Fruit fly (Drosophila melanogaster) whole organism, embryonic: ENCODE results near the gene Atg13.
A peak's percentile ranks its signal among the peaks of the same experiment; 100 is the strongest.

Experiments
- Antp ChIP-seq: fragments of 200-800 bp; sonication (Bioruptor generic); optimal IDR thresholded peaks from 3 replicates; lab custom pipeline; 2016; ENCODE audit warnings: missing biosample characterization, missing genetic modification characterization
- Atf-2 ChIP-seq: fragments of 200-800 bp; sonication (Bioruptor generic); optimal IDR thresholded peaks from 2 replicates; lab custom pipeline; 2016; ENCODE audit warnings: missing biosample characterization, missing genetic modification characterization
- BEAF-32 ChIP-seq: fragments of 200-800 bp; sonication (Bioruptor generic); optimal IDR thresholded peaks from 3 replicates; lab custom pipeline; 2017; ENCODE audit warnings: missing biosample characterization, missing genetic modification characterization, mild to moderate bottlenecking, moderate library complexity, missing genetic modification reagents
- CG10147 ChIP-seq: fragments of 200-800 bp; sonication (Bioruptor generic); optimal IDR thresholded peaks from 2 replicates; lab custom pipeline; 2019; ENCODE audit warnings: missing biosample characterization, mild to moderate bottlenecking, missing genetic modification characterization, moderate library complexity
- CG10267 ChIP-seq: fragments of 200-800 bp; sonication (Bioruptor generic); optimal IDR thresholded peaks from 2 replicates; lab custom pipeline; 2018; ENCODE audit warnings: missing biosample characterization, mild to moderate bottlenecking, missing genetic modification characterization, moderate library complexity
- CG10543 ChIP-seq: fragments of 200-800 bp; sonication (Bioruptor generic); optimal IDR thresholded peaks from 3 replicates; lab custom pipeline; 2017; ENCODE audit warnings: missing biosample characterization, mild to moderate bottlenecking, missing genetic modification characterization, moderate library complexity
- CG11247 ChIP-seq: fragments of 200-800 bp; sonication (Bioruptor generic); IDR thresholded peaks from 2 replicates; pipeline ENCODE4 v1.3.6; 2022; ENCODE audit warnings: missing biosample characterization, missing genetic modification characterization
- CG11695 ChIP-seq: fragments of 200-800 bp; sonication (Bioruptor generic); IDR thresholded peaks from 3 replicates; pipeline ENCODE4 v1.3.6; 2022; ENCODE audit warnings: missing biosample characterization, missing genetic modification characterization
- CG13287 ChIP-seq: fragments of 200-800 bp; sonication (Bioruptor generic); IDR thresholded peaks from 2 replicates; pipeline ENCODE4 v1.3.6; 2022; ENCODE audit warnings: missing biosample characterization, missing genetic modification characterization; ENCODE audit not compliant: partially characterized antibody
- CG13624 ChIP-seq: fragments of 200-800 bp; sonication (Bioruptor generic); optimal IDR thresholded peaks from 2 replicates; lab custom pipeline; 2016; ENCODE audit warnings: missing biosample characterization, missing genetic modification characterization
- CG15514 ChIP-seq: fragments of 200-800 bp; sonication (Bioruptor generic); optimal IDR thresholded peaks from 3 replicates; lab custom pipeline; 2017; ENCODE audit warnings: missing biosample characterization, missing genetic modification characterization, mild to moderate bottlenecking, moderate library complexity, missing genetic modification reagents
- CG1603 ChIP-seq: fragments of 200-800 bp; sonication (Bioruptor generic); optimal IDR thresholded peaks from 2 replicates; lab custom pipeline; 2019; ENCODE audit warnings: missing biosample characterization, mild to moderate bottlenecking, missing genetic modification characterization, moderate library complexity
- CG17186 ChIP-seq: fragments of 200-800 bp; sonication (Bioruptor generic); optimal IDR thresholded peaks from 3 replicates; lab custom pipeline; 2017; ENCODE audit warnings: missing biosample characterization, missing genetic modification reagents, missing genetic modification characterization
- CG17912 ChIP-seq: fragments of 200-800 bp; sonication (Bioruptor generic); optimal IDR thresholded peaks from 2 replicates; lab custom pipeline; 2018; ENCODE audit warnings: missing biosample characterization, mild to moderate bottlenecking, missing genetic modification characterization
- CG2120 ChIP-seq: fragments of 200-800 bp; sonication (Bioruptor generic); optimal IDR thresholded peaks from 3 replicates; lab custom pipeline; 2016; ENCODE audit warnings: missing biosample characterization, missing genetic modification characterization
- CG30020 ChIP-seq: fragments of 200-800 bp; optimal IDR thresholded peaks from 2 replicates; lab custom pipeline; 2019; ENCODE audit warnings: missing biosample characterization, mild to moderate bottlenecking, missing genetic modification characterization, moderate library complexity
- CG33213 ChIP-seq: fragments of 200-800 bp; sonication (Bioruptor generic); optimal IDR thresholded peaks from 3 replicates; lab custom pipeline; 2016; ENCODE audit warnings: missing biosample characterization, missing genetic modification characterization
- CG5245 ChIP-seq: fragments of 200-800 bp; sonication (Bioruptor generic); optimal IDR thresholded peaks from 3 replicates; lab custom pipeline; 2016; ENCODE audit warnings: missing biosample characterization, missing genetic modification characterization
- CG6791 ChIP-seq: fragments of 200-800 bp; sonication (Bioruptor generic); IDR thresholded peaks from 3 replicates; pipeline ENCODE4 v1.3.6; 2022; ENCODE audit warnings: missing biosample characterization, missing genetic modification characterization; ENCODE audit not compliant: partially characterized antibody
- CG8924 ChIP-seq: fragments of 200-800 bp; optimal IDR thresholded peaks from 3 replicates; lab custom pipeline; 2019; ENCODE audit warnings: missing biosample characterization, mild to moderate bottlenecking, missing genetic modification characterization, moderate library complexity
- CoRest ChIP-seq: fragments of 200-800 bp; sonication (Bioruptor generic); optimal IDR thresholded peaks from 3 replicates; lab custom pipeline; 2018; ENCODE audit warnings: missing biosample characterization, mild to moderate bottlenecking, missing genetic modification characterization, moderate library complexity
- Dll ChIP-seq: fragments of 200-800 bp; sonication (Bioruptor generic); IDR thresholded peaks from 4 replicates; pipeline ENCODE4 v1.3.6; 2022; ENCODE audit warnings: missing biosample characterization, missing genetic modification characterization; ENCODE audit not compliant: partially characterized antibody
- Fer2 ChIP-seq: fragments of 200-800 bp; sonication (Bioruptor generic); optimal IDR thresholded peaks from 2 replicates; lab custom pipeline; 2018; ENCODE audit warnings: missing biosample characterization, mild to moderate bottlenecking, missing genetic modification characterization, moderate library complexity
- MBD-R2 ChIP-seq: fragments of 200-800 bp; sonication (Bioruptor generic); IDR thresholded peaks from 2 replicates; pipeline ENCODE4 v1.3.6; 2022; ENCODE audit warnings: missing biosample characterization, missing genetic modification characterization
- Mrtf ChIP-seq: fragments of 200-800 bp; sonication (Bioruptor generic); IDR thresholded peaks from 3 replicates; pipeline ENCODE4 v1.3.6; 2022; ENCODE audit warnings: missing biosample characterization, missing genetic modification characterization
- NFAT ChIP-seq: fragments of 200-800 bp; sonication (Bioruptor generic); IDR thresholded peaks from 2 replicates; pipeline ENCODE4 v1.3.6; 2022; ENCODE audit warnings: missing biosample characterization, missing genetic modification characterization
- Optix ChIP-seq: fragments of 200-800 bp; sonication (Bioruptor generic); IDR thresholded peaks from 3 replicates; pipeline ENCODE4 v1.3.6; 2022; ENCODE audit warnings: missing biosample characterization, missing genetic modification characterization
- PHDP ChIP-seq: fragments of 200-800 bp; sonication (Bioruptor generic); optimal IDR thresholded peaks from 3 replicates; lab custom pipeline; 2018; ENCODE audit warnings: missing biosample characterization, mild to moderate bottlenecking, missing genetic modification characterization, moderate library complexity
- Pdp1 ChIP-seq, 2 experiments: fragments of 200-800 bp; sonication (Bioruptor generic); optimal IDR thresholded peaks; 3 replicates each; lab custom pipeline; 2016; ENCODE audit warnings: missing biosample characterization in 2 of 2, missing genetic modification characterization in 2 of 2, mild to moderate bottlenecking in 1 of 2, moderate library complexity in 1 of 2
- Side ChIP-seq: fragments of 200-800 bp; sonication (Bioruptor generic); optimal IDR thresholded peaks from 2 replicates; lab custom pipeline; 2016; ENCODE audit warnings: missing biosample characterization, missing genetic modification characterization
- Sox100B ChIP-seq: fragments of 200-800 bp; sonication (Bioruptor generic); optimal IDR thresholded peaks from 3 replicates; lab custom pipeline; 2018; ENCODE audit warnings: missing biosample characterization, mild to moderate bottlenecking, missing genetic modification characterization
- Ssrp ChIP-seq: fragments of 200-800 bp; sonication (Bioruptor generic); optimal IDR thresholded peaks from 2 replicates; lab custom pipeline; 2018; ENCODE audit warnings: missing biosample characterization, mild to moderate bottlenecking, missing genetic modification characterization, moderate library complexity
- ap ChIP-seq: fragments of 200-800 bp; sonication (Bioruptor generic); IDR thresholded peaks from 2 replicates; pipeline ENCODE4 v1.3.6; 2022; ENCODE audit warnings: missing biosample characterization, missing genetic modification characterization
- ato ChIP-seq: fragments of 200-800 bp; sonication (Bioruptor generic); IDR thresholded peaks from 2 replicates; pipeline ENCODE4 v1.3.6; 2022; ENCODE audit warnings: missing biosample characterization, missing genetic modification characterization; ENCODE audit not compliant: partially characterized antibody
- chif ChIP-seq, 2 experiments: fragments of 200-800 bp; sonication (Bioruptor generic); optimal IDR thresholded peaks; 3 replicates each; lab custom pipeline; 2016; ENCODE audit warnings: missing biosample characterization in 2 of 2, missing genetic modification characterization in 2 of 2
- dimm ChIP-seq: fragments of 200-800 bp; sonication (Bioruptor generic); IDR thresholded peaks from 2 replicates; pipeline ENCODE4 v1.3.6; 2022; ENCODE audit warnings: missing biosample characterization, missing genetic modification characterization
- exex ChIP-seq: fragments of 200-800 bp; sonication (Bioruptor generic); optimal IDR thresholded peaks from 4 replicates; lab custom pipeline; 2018; ENCODE audit warnings: missing biosample characterization, mild to moderate bottlenecking, missing genetic modification characterization, moderate library complexity
- gcm ChIP-seq: fragments of 200-800 bp; sonication (Bioruptor generic); optimal IDR thresholded peaks from 2 replicates; lab custom pipeline; 2019; ENCODE audit warnings: missing biosample characterization, mild to moderate bottlenecking, missing genetic modification characterization, moderate library complexity
- hb ChIP-seq: fragments of 200-800 bp; sonication (Bioruptor generic); IDR thresholded peaks from 3 replicates; pipeline ENCODE4 v1.3.6; 2022; ENCODE audit warnings: missing biosample characterization, missing genetic modification characterization; ENCODE audit not compliant: partially characterized antibody
- ind ChIP-seq: fragments of 200-800 bp; sonication (Bioruptor generic); optimal IDR thresholded peaks from 3 replicates; lab custom pipeline; 2016; ENCODE audit warnings: missing biosample characterization, missing genetic modification characterization
- nerfin-1 ChIP-seq: fragments of 200-800 bp; sonication (Bioruptor generic); optimal IDR thresholded peaks from 3 replicates; lab custom pipeline; 2019; ENCODE audit warnings: missing biosample characterization, mild to moderate bottlenecking, missing genetic modification characterization, moderate library complexity
- nmo ChIP-seq: fragments of 200-800 bp; sonication (Bioruptor generic); optimal IDR thresholded peaks from 2 replicates; lab custom pipeline; 2018; ENCODE audit warnings: missing biosample characterization, mild to moderate bottlenecking, missing genetic modification characterization, moderate library complexity
- otp ChIP-seq: fragments of 200-800 bp; sonication (Bioruptor generic); IDR thresholded peaks from 3 replicates; pipeline ENCODE4, ENCODE4 v1.3.6; 2022; ENCODE audit warnings: missing biosample characterization, missing genetic modification characterization
- pho ChIP-seq: fragments of 200-800 bp; sonication (Bioruptor generic); optimal IDR thresholded peaks from 2 replicates; lab custom pipeline; 2016; ENCODE audit warnings: missing biosample characterization, missing genetic modification characterization
- pum ChIP-seq: fragments of 200-800 bp; sonication (Bioruptor generic); optimal IDR thresholded peaks from 2 replicates; lab custom pipeline; 2016; ENCODE audit warnings: missing biosample characterization, missing genetic modification characterization
- pzg ChIP-seq: fragments of 200-800 bp; sonication (Bioruptor generic); optimal IDR thresholded peaks from 3 replicates; lab custom pipeline; 2018; ENCODE audit warnings: missing biosample characterization, mild to moderate bottlenecking, missing genetic modification characterization, moderate library complexity
- sd ChIP-seq: fragments of 200-800 bp; sonication (Bioruptor generic); optimal IDR thresholded peaks from 3 replicates; lab custom pipeline; 2018; ENCODE audit warnings: missing biosample characterization, mild to moderate bottlenecking, missing genetic modification characterization, moderate library complexity
- sug ChIP-seq: fragments of 200-800 bp; optimal IDR thresholded peaks from 2 replicates; lab custom pipeline; 2019; ENCODE audit warnings: missing biosample characterization, mild to moderate bottlenecking, missing genetic modification characterization, moderate library complexity
- tgo ChIP-seq: fragments of 200-800 bp; sonication (Bioruptor generic); IDR thresholded peaks from 3 replicates; pipeline ENCODE4 v1.3.6; 2022; ENCODE audit warnings: missing biosample characterization, missing genetic modification characterization
- toy ChIP-seq: fragments of 200-800 bp; sonication (Bioruptor generic); IDR thresholded peaks from 2 replicates; pipeline ENCODE4 v1.3.6; 2022; ENCODE audit warnings: missing biosample characterization, missing genetic modification characterization

Gene Atg13

DNA sequence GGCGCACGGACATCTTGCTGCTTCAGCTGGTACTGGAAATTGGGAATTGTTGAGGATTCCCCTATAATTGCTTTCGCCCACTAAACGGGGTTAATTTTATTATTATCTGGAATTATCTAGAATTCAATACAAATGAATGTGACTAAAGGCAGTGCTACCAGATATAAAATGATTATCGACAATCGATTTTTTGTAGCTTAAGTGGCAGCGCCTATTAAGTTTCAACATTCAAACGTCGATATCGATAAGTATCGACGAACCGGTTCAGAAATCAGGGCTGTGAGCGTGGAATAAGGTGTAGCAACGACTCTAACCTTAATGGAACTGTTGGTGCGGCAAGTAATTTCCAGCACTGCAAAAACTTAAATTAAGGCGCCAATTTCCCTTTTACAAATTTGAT, 44.5 kb upstream of the Atg13 start, which contains the start of gene Sgt1 (continued):
- no peak for TF ChIP-seq nerfin-1 (tag; lab: Kevin White, UChicago)
- peak; percentile 7 for TF ChIP-seq CG8924
- no peak for TF ChIP-seq Mrtf (GFP tag; lab: Robert Waterston, UW)
- TF ChIP-seq CG15514 (GFP tag; lab: Kevin White, UChicago), result peak; percentile 99
- peak; percentile 35; the same call in 1 of the 2 replicates for TF ChIP-seq CG11247 (GFP tag; lab: Robert Waterston, UW)
- TF ChIP-seq MBD-R2 (GFP tag; lab: Robert Waterston, UW), result peak; percentile 54
- TF ChIP-seq Ssrp, result no peak
- TF ChIP-seq chif (GFP tag; optimal IDR thresholded peaks at IDR 0.05; lab: Kevin White, UChicago), result peak; percentile 4 to 15
- peak; percentile 85 for TF ChIP-seq Dll (GFP tag; lab: Robert Waterston, UW)
- peak in 1 of 2 experiments; percentile 37 for TF ChIP-seq Pdp1 (GFP tag; optimal IDR thresholded peaks at IDR 0.05; lab: Kevin White, UChicago)
- peak; percentile 44 for TF ChIP-seq CG5245 (GFP tag; lab: Kevin White, UChicago)
- peak; percentile 99 for TF ChIP-seq ato (GFP tag; lab: Robert Waterston, UW)
- no peak for TF ChIP-seq gcm
- peak; percentile 47 for TF ChIP-seq sd (tag; lab: Kevin White, UChicago)
- peak; percentile 14 for TF ChIP-seq Fer2 (tag; lab: Kevin White, UChicago)
- TF ChIP-seq CG17912 (GFP tag; lab: Kevin White, UChicago), result peak; percentile 30
- TF ChIP-seq Sox100B (GFP tag; lab: Kevin White, UChicago), result no peak
- peak; percentile 6 for TF ChIP-seq PHDP
- peak; percentile 85 for TF ChIP-seq CG13287 (GFP tag; lab: Robert Waterston, UW)
- peak; percentile 35 for TF ChIP-seq ind (GFP tag; lab: Kevin White, UChicago)
- peak; percentile 73 for TF ChIP-seq exex (tag; lab: Kevin White, UChicago)
- TF ChIP-seq CG11695 (GFP tag; lab: Robert Waterston, UW), result no peak
- peak; percentile 77 for TF ChIP-seq CG2120
- TF ChIP-seq pum (GFP tag; lab: Kevin White, UChicago), result peak; percentile 12
- peak; percentile 55 for TF ChIP-seq CoRest (tag; lab: Kevin White, UChicago)
- no peak for TF ChIP-seq dimm (GFP tag; lab: Robert Waterston, UW)
- no peak for TF ChIP-seq Optix (GFP tag; lab: Robert Waterston, UW)
- no peak for TF ChIP-seq otp (GFP tag; lab: Robert Waterston, UW)
- TF ChIP-seq CG1603, result peak; percentile 84
- peak; percentile 65 for TF ChIP-seq Antp (GFP tag; lab: Kevin White, UChicago)
- TF ChIP-seq CG30020 (tag; lab: Kevin White, UChicago), result peak; percentile 45
- peak; percentile 98 for TF ChIP-seq CG10267 (tag; lab: Kevin White, UChicago)
- peak; percentile 66 for TF ChIP-seq nmo
- TF ChIP-seq CG33213, result peak; percentile 80
- peak; percentile 75 for TF ChIP-seq sug
- TF ChIP-seq pho (GFP tag; lab: Kevin White, UChicago), result peak; percentile 66
- no peak for TF ChIP-seq tgo
- TF ChIP-seq CG17186 (GFP tag; lab: Kevin White, UChicago), result peak; percentile 16
- TF ChIP-seq ap (GFP tag; lab: Robert Waterston, UW), result no peak
- TF ChIP-seq BEAF-32 (GFP tag; lab: Kevin White, UChicago), result peak; percentile 78
- TF ChIP-seq CG10543 (GFP tag; lab: Kevin White, UChicago), result peak; percentile 19
- peak; percentile 66; the same call in 1 of the 2 replicates for TF ChIP-seq NFAT
- peak; percentile 72 for TF ChIP-seq CG13624 (GFP tag; lab: Kevin White, UChicago)
- TF ChIP-seq hb (GFP tag; lab: Robert Waterston, UW), result peak; percentile 80
- TF ChIP-seq CG6791 (GFP tag; lab: Robert Waterston, UW), result peak; percentile 86
- peak; percentile 26 for TF ChIP-seq Side (GFP tag; lab: Kevin White, UChicago)
- no peak for TF ChIP-seq Atf-2 (GFP tag; lab: Kevin White, UChicago)
- TF ChIP-seq pzg (GFP tag; lab: Kevin White, UChicago), result peak; percentile 99
- TF ChIP-seq CG10147 (GFP tag; lab: Kevin White, UChicago), result peak; percentile 7
- TF ChIP-seq toy, result no peak
